Fruit fly (Drosophila melanogaster): ENCODE measurements around the gene CG32639.

CG32639 gene

dm6 chrX:13191783-13192182 is 44.6 kb downstream of the CG32639 start, which contains the start of gene CG12723:
Gene CG12723 (minus strand): TSS chrX:13191883.
- TF ChIP-seq CG17806 (tag; optimal IDR thresholded peaks at IDR 0.05), result no peak
- no peak for TF ChIP-seq EcR (GFP tag; optimal IDR thresholded peaks at IDR 0.05)
- no peak for TF ChIP-seq rn (GFP tag; IDR thresholded peaks at IDR 0.05)
- no peak for TF ChIP-seq Snoo (tag; optimal IDR thresholded peaks at IDR 0.05)
- TF ChIP-seq Ets98B (GFP tag; IDR thresholded peaks at IDR 0.05), result no peak
- no peak for TF ChIP-seq CG15710 (tag; optimal IDR thresholded peaks at IDR 0.05)

- TF ChIP-seq CG12605 (GFP tag; IDR thresholded peaks at IDR 0.05) (peak; percentile 67), CG15710 (tag; optimal IDR thresholded peaks at IDR 0.05) (no peak), fd96Ca (GFP tag; IDR thresholded peaks at IDR 0.05) (no peak), CG8301 (tag; optimal IDR thresholded peaks at IDR 0.05) (no peak), Pif1B (GFP tag; optimal IDR thresholded peaks at IDR 0.05) (no peak), CG9948 (tag; optimal IDR thresholded peaks at IDR 0.05) (no peak), CG32121 (GFP tag; IDR thresholded peaks at IDR 0.05) (peak; percentile 17; the same call in 1 of the 2 replicates), Pif1A (GFP tag; optimal IDR thresholded peaks at IDR 0.05) (no peak)
Measured at dm6 chrX:13189032-13189431, 47.3 kb downstream of the CG32639 start, which contains the start of gene Lgr4. Gene Lgr4 (minus strand): TSS chrX:13189164.
